Worm (Caenorhabditis elegans): ENCODE data around the gene haf-1.
A peak's percentile ranks its signal among the peaks of the same experiment; 100 is the strongest.

The haf-1 gene

ce11 chrIV:17380061-17380680 is 3.9 kb downstream of the haf-1 start, which contains the start of the genes C30H6.9 and dlat-2 (continued):
- TF ChIP-seq fkh-10 (GFP tag; optimal IDR thresholded peaks at IDR 0.05) (no peak), lin-35 (GFP tag; optimal IDR thresholded peaks at IDR 0.05) (peak; percentile 24 to 47), nhr-11 (tag; optimal IDR thresholded peaks at IDR 0.05) (no peak), lin-39 (tag; optimal IDR thresholded peaks at IDR 0.05) (no peak), snu-23 (GFP tag; optimal IDR thresholded peaks at IDR 0.05) (peak; percentile 15), nhr-28 (tag; optimal IDR thresholded peaks at IDR 0.05) (no peak), C34B4.2 (tag; optimal IDR thresholded peaks at IDR 0.05) (no peak), lsy-2 (tag; optimal IDR thresholded peaks at IDR 0.05) (peak; percentile 19 to 50), unc-130 (tag; optimal IDR thresholded peaks at IDR 0.05) (no peak), rnt-1 (tag; optimal IDR thresholded peaks at IDR 0.05) (no peak), C16A3.4 (tag; optimal IDR thresholded peaks at IDR 0.05) (peak; percentile 11), hlh-17 (GFP tag; optimal IDR thresholded peaks at IDR 0.05; ENCODE audit: borderline replicate concordance) (no peak), dpl-1 (GFP tag; optimal IDR thresholded peaks at IDR 0.05) (peak in 2 of 3 experiments; percentile 21 to 49), ztf-11 (tag; optimal IDR thresholded peaks at IDR 0.05) (no peak), ceh-63 (GFP tag; optimal IDR thresholded peaks at IDR 0.05) (no peak), skn-1 (tag; optimal IDR thresholded peaks at IDR 0.05) (peak; percentile 3), efl-3 (GFP tag; optimal IDR thresholded peaks at IDR 0.05) (no peak), alr-1 (tag; optimal IDR thresholded peaks at IDR 0.05; ENCODE audit: borderline replicate concordance) (no peak), pax-3 (tag; optimal IDR thresholded peaks at IDR 0.05) (no peak), tlp-1 (tag; optimal IDR thresholded peaks at IDR 0.05) (no peak), lin-14 (GFP tag; optimal IDR thresholded peaks at IDR 0.05) (no peak), ces-1 (GFP tag; optimal IDR thresholded peaks at IDR 0.05) (no peak), ceh-88 (GFP tag; IDR thresholded peaks at IDR 0.05) (no peak), nhr-84 (tag; optimal IDR thresholded peaks at IDR 0.05) (no peak), nhr-71 (tag; optimal IDR thresholded peaks at IDR 0.05) (no peak), swsn-7 (tag; optimal IDR thresholded peaks at IDR 0.05) (no peak), elt-2 (tag; optimal IDR thresholded peaks at IDR 0.05) (no peak), hlh-4 (tag; optimal IDR thresholded peaks at IDR 0.05) (no peak), lir-3 (tag; optimal IDR thresholded peaks at IDR 0.05; ENCODE audit: poor library complexity) (no peak), egl-27 (tag; optimal IDR thresholded peaks at IDR 0.05) (no peak), nhr-237 (tag; optimal IDR thresholded peaks at IDR 0.05) (no peak), dsc-1 (tag; optimal IDR thresholded peaks at IDR 0.05) (no peak), fkh-4 (tag; optimal IDR thresholded peaks at IDR 0.05; ENCODE audit: borderline replicate concordance) (no peak), nhr-20 (tag; optimal IDR thresholded peaks at IDR 0.05) (peak; percentile 22), ceh-90 (tag; optimal IDR thresholded peaks at IDR 0.05) (no peak), nhr-85 (tag) (no peak), tbx-2 (tag; optimal IDR thresholded peaks at IDR 0.05) (no peak), sox-4 (tag; optimal IDR thresholded peaks at IDR 0.05) (no peak), ama-1 (optimal IDR thresholded peaks at IDR 0.05) (no peak), pag-3 (tag; optimal IDR thresholded peaks at IDR 0.05; ENCODE audit: borderline replicate concordance, insufficient read depth) (no peak), elt-3 (tag; optimal IDR thresholded peaks at IDR 0.05) (no peak), mdl-1 (tag; optimal IDR thresholded peaks at IDR 0.05) (no peak), xbp-1 (tag; optimal IDR thresholded peaks at IDR 0.05) (no peak), isw-1 (GFP tag; IDR thresholded peaks at IDR 0.05) (no peak), zip-4 (GFP tag; optimal IDR thresholded peaks at IDR 0.05) (no peak), efl-1 (optimal IDR thresholded peaks at IDR 0.05) (peak; percentile 20 to 25), efl-1 (GFP tag; optimal IDR thresholded peaks at IDR 0.05 in 1 of 2) (peak in 1 of 2 experiments; percentile 35), nhr-90 (tag; optimal IDR thresholded peaks at IDR 0.05; ENCODE audit: poor library complexity) (peak; percentile 9), lin-13 (GFP tag; optimal IDR thresholded peaks at IDR 0.05) (no peak), blmp-1 (tag; optimal IDR thresholded peaks at IDR 0.05) (peak; percentile 46)
